Worm (Caenorhabditis elegans) whole organism, L4 larva: ENCODE measurements around the gene ckb-2.

Source experiments
- hif-1 ChIP-seq, 2 experiments: sonication (generic microtip); optimal IDR thresholded peaks; 2 replicates each; lab custom pipeline; 2016 to 2017; ENCODE audit warnings: missing compliant biosample characterization in 2 of 2, missing genetic modification characterization in 2 of 2, missing genetic modification reagents in 2 of 2, missing genotype in 2 of 2, mild to moderate bottlenecking in 1 of 2
- mxl-3 ChIP-seq: fragments of 200-800 bp; sonication (Bioruptor generic); optimal IDR thresholded peaks from 2 replicates; lab custom pipeline; 2018; ENCODE audit warnings: mild to moderate bottlenecking, missing genetic modification characterization, missing compliant biosample characterization
- unc-62 ChIP-seq, 3 experiments: fragments of 150-350 bp in 1 of 3; sonication (generic microtip); optimal IDR thresholded peaks in 2 of 3; peaks in 1 of 3; 1 replicate in 1 of 3; 2 replicates in 2 of 3; lab custom pipeline; 2014 to 2017; ENCODE audit warnings: missing biosample characterization in 3 of 3, missing genetic modification characterization in 3 of 3, missing genetic modification reagents in 3 of 3, missing genotype in 1 of 3

DNA sequence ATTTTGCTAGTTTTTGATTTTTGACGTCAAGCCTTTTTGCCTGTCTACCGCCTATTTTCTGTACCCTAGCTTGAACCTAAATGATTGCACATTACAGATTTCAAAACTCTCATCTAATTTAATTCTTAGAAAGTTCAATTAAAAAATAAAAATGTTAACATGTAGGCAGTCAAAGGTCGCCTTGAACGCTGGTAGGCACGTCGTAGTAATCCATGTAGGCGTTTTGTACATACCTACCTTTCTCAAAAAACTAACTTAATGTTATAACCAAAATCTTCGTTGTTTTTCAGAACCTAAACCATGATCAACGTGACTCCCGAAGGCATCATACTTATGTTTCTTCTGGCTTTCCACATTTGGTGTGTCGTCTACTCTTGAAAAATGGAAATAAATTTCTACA lies 43.9 kb upstream of the ckb-2 start, which contains the start of gene H38K22.9:
- TF ChIP-seq unc-62 (GFP tag; optimal IDR thresholded peaks at IDR 0.05 in 1 of 2; lab: Kevin White, UChicago) (no peak), unc-62 (tag; optimal IDR thresholded peaks at IDR 0.05; lab: Kevin White, UChicago) (no peak), mxl-3 (no peak), hif-1 (tag; optimal IDR thresholded peaks at IDR 0.05; lab: Kevin White, UChicago) (no peak)
